Worm (Caenorhabditis elegans): Measurements from ENCODE around the gene W06D12.6.
"Not testable (repeated sequence)": the region's sequence is repeated elsewhere in the genome, so short reads cannot be mapped to it uniquely, and the experiment has no call there.

W06D12.6 gene

ce11 chrV:17683763-17684162, 22.2 kb upstream of the W06D12.6 start, which contains the start of gene F59A1.15:
Gene F59A1.15 (minus strand): TSS chrV:17683863.
- TF ChIP-seq lin-29 (GFP tag; IDR thresholded peaks at IDR 0.05): no peak
- TF ChIP-seq zip-2 (tag; optimal IDR thresholded peaks at IDR 0.05): no peak
- TF ChIP-seq daf-19 (GFP tag; conservative IDR thresholded peaks at IDR 0.05): no peak
- no peak for TF ChIP-seq daf-16 (GFP tag; optimal IDR thresholded peaks at IDR 0.05)
- TF ChIP-seq daf-16 (tag; optimal IDR thresholded peaks at IDR 0.05): no peak
- no peak for TF ChIP-seq nhr-41 (GFP tag; IDR thresholded peaks at IDR 0.05)

ce11 chrV:17684857-17685256, 21.1 kb upstream of the W06D12.6 start, which contains the start of the genes F59A1.16 and F59A1.6:
Gene F59A1.16 (minus strand): TSS chrV:17684957.
Gene F59A1.6 (plus strand): TSS chrV:17685141.
- TF ChIP-seq mdt-29 (GFP tag; IDR thresholded peaks at IDR 0.05): no peak
- no peak for TF ChIP-seq ZK337.2 (GFP tag; IDR thresholded peaks at IDR 0.05)
- TF ChIP-seq sdz-12 (GFP tag; optimal IDR thresholded peaks at IDR 0.05): no peak
- TF ChIP-seq Y105C5A.15 (GFP tag; IDR thresholded peaks at IDR 0.05): no peak
- no peak for TF ChIP-seq zag-1 (tag; optimal IDR thresholded peaks at IDR 0.05)
- no peak for TF ChIP-seq jun-1 (tag; optimal IDR thresholded peaks at IDR 0.05)

- no peak for TF ChIP-seq zag-1 (tag; optimal IDR thresholded peaks at IDR 0.05)
- no peak for TF ChIP-seq nhr-102 (tag; optimal IDR thresholded peaks at IDR 0.05)
- TF ChIP-seq lir-3 (tag; optimal IDR thresholded peaks at IDR 0.05): no peak
- TF ChIP-seq dmd-9 (GFP tag; IDR thresholded peaks at IDR 0.05): no peak
- no peak for TF ChIP-seq daf-16 (GFP tag; optimal IDR thresholded peaks at IDR 0.05)
- no peak for TF ChIP-seq daf-16 (tag; optimal IDR thresholded peaks at IDR 0.05)
These were observed 19.1 kb upstream of the W06D12.6 start, which contains the start of gene F59A1.18 for ce11 chrV:17686852-17687251. Gene F59A1.18 (minus strand): TSS chrV:17686952.

- TF ChIP-seq vab-7 (GFP tag; IDR thresholded peaks at IDR 0.05): peak; percentile 62
- TF ChIP-seq nhr-41 (GFP tag; IDR thresholded peaks at IDR 0.05): 0 out of 2 replicates have a peak, but pooled peaks have one; percentile 26
- peak in 1 of 2 experiments; percentile 43; a peak in 1 of 4 replicates for TF ChIP-seq madf-5 (GFP tag; IDR thresholded peaks at IDR 0.05)
- peak; percentile 32; the same call in 1 of the 2 replicates for TF ChIP-seq snpc-1.2 (GFP tag; IDR thresholded peaks at IDR 0.05)
- TF ChIP-seq lin-38 (GFP tag; IDR thresholded peaks at IDR 0.05): peak; percentile 31; the same call in 1 of the 2 replicates
- TF ChIP-seq pha-4 (GFP tag; IDR thresholded peaks at IDR 0.05): 0 out of 2 replicates have a peak, but pooled peaks have one; percentile 15
- not testable (repeated sequence) for TF ChIP-seq pha-4 (tag; optimal IDR thresholded peaks at IDR 0.05)
- TF ChIP-seq lim-7 (GFP tag; IDR thresholded peaks at IDR 0.05): peak; percentile 75
- 0 out of 2 replicates have a peak, but pooled peaks have one; percentile 30 for TF ChIP-seq egl-43 (GFP tag; IDR thresholded peaks at IDR 0.05)
These were observed 18.5 kb upstream of the W06D12.6 start for ce11 chrV:17687398-17687797.

ce11 chrV:17690922-17691321, 15.0 kb upstream of the W06D12.6 start, which contains the start of gene F59A1.13:
Gene F59A1.13 (minus strand): TSS chrV:17691022.
- no peak for TF ChIP-seq ceh-20 (GFP tag; IDR thresholded peaks at IDR 0.05)
- TF ChIP-seq ZK337.2 (GFP tag; IDR thresholded peaks at IDR 0.05): no peak
- no peak for TF ChIP-seq tra-1 (GFP tag; IDR thresholded peaks at IDR 0.05)
- no peak for TF ChIP-seq D1046.2 (GFP tag; IDR thresholded peaks at IDR 0.05)
- TF ChIP-seq cey-2 (tag; optimal IDR thresholded peaks at IDR 0.05; ENCODE audit: borderline replicate concordance, insufficient read depth): no peak
- TF ChIP-seq dpl-1 (GFP tag; optimal IDR thresholded peaks at IDR 0.05): no peak
- no peak for TF ChIP-seq saeg-2 (GFP tag; IDR thresholded peaks at IDR 0.05)
- TF ChIP-seq Y105C5A.15 (GFP tag; IDR thresholded peaks at IDR 0.05): no peak
- no peak for TF ChIP-seq T26A8.4 (GFP tag; IDR thresholded peaks at IDR 0.05)
- no peak for TF ChIP-seq T20F7.1 (GFP tag; optimal IDR thresholded peaks at IDR 0.05)
- TF ChIP-seq nhr-6 (tag; optimal IDR thresholded peaks at IDR 0.05): no peak
- no peak for TF ChIP-seq daf-8 (GFP tag; IDR thresholded peaks at IDR 0.05)

Data from whole organism, L4 larva.